Fruit fly (Drosophila melanogaster) Kc167 (cell line): Measurements from ENCODE around the gene msi.

ENCODE experiments used
- Sin3A ChIP-seq: fragments of >200 bp; optimal IDR thresholded peaks from 2 replicates; lab custom pipeline; 2018; ENCODE audit warnings: missing external identifiers
- h ChIP-seq: fragments of >200 bp; optimal IDR thresholded peaks from 3 replicates; lab custom pipeline; 2018; ENCODE audit warnings: missing external identifiers
- insv ChIP-seq: fragments of >200 bp; optimal IDR thresholded peaks from 3 replicates; lab custom pipeline; 2018; ENCODE audit warnings: missing external identifiers
- psq ChIP-seq: fragments of >200 bp; optimal IDR thresholded peaks from 2 replicates; lab custom pipeline; 2017; ENCODE audit warnings: missing external identifiers

- TF ChIP-seq insv (lab: Kevin White, UChicago) (no peak), Sin3A (lab: Kevin White, UChicago) (no peak), psq (lab: Kevin White, UChicago) (no peak), h (no peak)
Measured at dm6 chr3R:25638381-25638780, 122.5 kb downstream of the msi start.
